Worm (Caenorhabditis elegans) whole organism, young adult: ENCODE measurements around the gene F22D3.4.

Experiments used
- B0336.3 ChIP-seq: fragments of 200-800 bp; sonication (Bioruptor generic); IDR thresholded peaks from 2 replicates; pipeline ENCODE4 v1.3.6; 2022; ENCODE audit warnings: missing genetic modification characterization, missing compliant biosample characterization
- D2030.7 ChIP-seq: fragments of 200-800 bp; sonication (Bioruptor generic); IDR thresholded peaks from 2 replicates; pipeline ENCODE4 v1.3.6; 2022; ENCODE audit warnings: missing genetic modification reagents, missing genetic modification characterization, missing compliant biosample characterization
- F33H1.4 ChIP-seq: fragments of 200-800 bp; sonication (Bioruptor generic); IDR thresholded peaks from 2 replicates; pipeline ENCODE4 v1.3.6; 2022; ENCODE audit warnings: missing genetic modification reagents, missing genetic modification characterization, missing compliant biosample characterization
- F37B4.10 ChIP-seq: fragments of 200-800 bp; sonication (Bioruptor generic); IDR thresholded peaks from 2 replicates; pipeline ENCODE4 v1.3.6; 2022; ENCODE audit warnings: missing genetic modification characterization, missing compliant biosample characterization
- F55B11.4 ChIP-seq: sonication (generic microtip); optimal IDR thresholded peaks from 2 replicates; lab custom pipeline; 2016; ENCODE audit warnings: missing compliant biosample characterization, missing genetic modification characterization, borderline replicate concordance; ENCODE audit not compliant: insufficient read depth
- F57A8.1 ChIP-seq: fragments of 200-800 bp; sonication (Bioruptor generic); optimal IDR thresholded peaks from 2 replicates; lab custom pipeline; 2018; ENCODE audit warnings: mild to moderate bottlenecking, missing genetic modification characterization, moderate library complexity, missing compliant biosample characterization
- T26A5.8 ChIP-seq: sonication (generic microtip); optimal IDR thresholded peaks from 2 replicates; lab custom pipeline; 2016; ENCODE audit warnings: missing genetic modification characterization, missing compliant biosample characterization
- akir-1 ChIP-seq: fragments of 200-800 bp; sonication (Bioruptor generic); optimal IDR thresholded peaks from 2 replicates; lab custom pipeline; 2018; ENCODE audit warnings: mild to moderate bottlenecking, missing genetic modification characterization, moderate library complexity, missing compliant biosample characterization
- ama-1 ChIP-seq, 3 experiments: fragments of 150-350 bp in 1 of 3; sonication (generic microtip) in 2 of 3; optimal IDR thresholded peaks; 2 replicates each; lab custom pipeline; 2014 to 2018; ENCODE audit warnings: missing biosample characterization in 2 of 3, missing genetic modification characterization in 2 of 3, missing genetic modification reagents in 2 of 3
- aptf-2 ChIP-seq: fragments of 200-800 bp; sonication (Bioruptor generic); conservative IDR thresholded peaks from 2 replicates; pipeline ENCODE4 v1.3.6; 2022; ENCODE audit warnings: missing genetic modification reagents, missing genetic modification characterization, missing compliant biosample characterization
- attf-5 ChIP-seq: fragments of 200-800 bp; sonication (Bioruptor generic); optimal IDR thresholded peaks from 2 replicates; lab custom pipeline; 2018; ENCODE audit warnings: mild to moderate bottlenecking, missing genetic modification characterization, missing compliant biosample characterization
- attf-6 ChIP-seq: fragments of 200-800 bp; sonication (Bioruptor generic); IDR thresholded peaks from 2 replicates; pipeline ENCODE4 v1.3.6; 2022; ENCODE audit warnings: missing genetic modification reagents, missing genetic modification characterization, missing compliant biosample characterization
- cebp-1 ChIP-seq, 2 experiments: fragments of 200-800 bp in 1 of 2; sonication (Bioruptor generic) in 1 of 2; sonication (generic microtip) in 1 of 2; IDR thresholded peaks in 1 of 2; optimal IDR thresholded peaks in 1 of 2; 2 replicates each; pipeline versions ENCODE4 v1.3.6 to Lab custom; 2017 to 2022; ENCODE audit warnings: missing compliant biosample characterization in 2 of 2, missing genetic modification characterization in 2 of 2, mild to moderate bottlenecking in 1 of 2, missing genetic modification reagents in 1 of 2, moderate library complexity in 1 of 2
- ceh-27 ChIP-seq: fragments of 200-800 bp; sonication (Bioruptor generic); optimal IDR thresholded peaks from 2 replicates; lab custom pipeline; 2018; ENCODE audit warnings: mild to moderate bottlenecking, missing genetic modification characterization, moderate library complexity, missing compliant biosample characterization
- dpff-1 ChIP-seq: sonication (generic microtip); optimal IDR thresholded peaks from 2 replicates; lab custom pipeline; 2017; ENCODE audit warnings: mild to moderate bottlenecking, missing genetic modification characterization, missing compliant biosample characterization
- dpl-1 ChIP-seq: fragments of 150-350 bp; optimal IDR thresholded peaks from 2 replicates; lab custom pipeline; 2014; ENCODE audit warnings: missing biosample characterization, missing genetic modification reagents, missing genetic modification characterization
- ets-4 ChIP-seq: fragments of 200-800 bp; sonication (Bioruptor generic); optimal IDR thresholded peaks from 2 replicates; lab custom pipeline; 2018; ENCODE audit warnings: mild to moderate bottlenecking, missing genetic modification characterization, missing compliant biosample characterization
- fkh-3 ChIP-seq: sonication (generic microtip); optimal IDR thresholded peaks from 2 replicates; lab custom pipeline; 2016; ENCODE audit warnings: mild to moderate bottlenecking, missing genetic modification characterization, missing compliant biosample characterization
- hmg-1.2 ChIP-seq: fragments of 200-800 bp; sonication (Bioruptor generic); IDR thresholded peaks from 2 replicates; pipeline ENCODE4 v1.3.6; 2022; ENCODE audit warnings: missing genetic modification reagents, missing genetic modification characterization, missing compliant biosample characterization
- hrde-1 ChIP-seq: sonication (generic microtip); optimal IDR thresholded peaks from 2 replicates; lab custom pipeline; 2016; ENCODE audit warnings: missing genetic modification characterization, mild to moderate bottlenecking, missing compliant biosample characterization, moderate library complexity, missing genotype, missing genetic modification reagents, borderline replicate concordance
- lag-1 ChIP-seq: fragments of 200-800 bp; sonication (Bioruptor generic); IDR thresholded peaks from 2 replicates; pipeline ENCODE4 v1.3.6; 2022; ENCODE audit warnings: missing genetic modification reagents, missing genetic modification characterization, missing compliant biosample characterization
- let-607 ChIP-seq, 2 experiments: fragments of 200-800 bp in 1 of 2; sonication (Bioruptor generic) in 1 of 2; sonication (generic microtip) in 1 of 2; optimal IDR thresholded peaks; 2 replicates each; lab custom pipeline; 2016 to 2018; ENCODE audit warnings: mild to moderate bottlenecking in 2 of 2, missing compliant biosample characterization in 2 of 2, missing genetic modification characterization in 2 of 2, moderate library complexity in 2 of 2, missing genotype in 1 of 2
- lin-35 ChIP-seq, 3 experiments: fragments of 150-350 bp in 2 of 3; sonication (generic microtip) in 1 of 3; optimal IDR thresholded peaks; 2 replicates each; lab custom pipeline; 2014 to 2018; ENCODE audit warnings: missing biosample characterization in 3 of 3, missing genetic modification characterization in 3 of 3, missing genetic modification reagents in 3 of 3
- lin-40 ChIP-seq: sonication (generic microtip); optimal IDR thresholded peaks from 2 replicates; lab custom pipeline; 2016; ENCODE audit warnings: missing genetic modification characterization, mild to moderate bottlenecking, missing compliant biosample characterization, missing genotype, missing genetic modification reagents
- lir-1 ChIP-seq: fragments of 200-800 bp; sonication (Bioruptor generic); conservative IDR thresholded peaks from 2 replicates; pipeline ENCODE4 v1.3.6; 2022; ENCODE audit warnings: missing genetic modification reagents, missing genetic modification characterization, missing compliant biosample characterization
- lsl-1 ChIP-seq: fragments of 200-800 bp; sonication (Bioruptor generic); optimal IDR thresholded peaks from 2 replicates; lab custom pipeline; 2018; ENCODE audit warnings: mild to moderate bottlenecking, missing genetic modification characterization, moderate library complexity, missing compliant biosample characterization
- lsy-27 ChIP-seq: sonication (generic microtip); optimal IDR thresholded peaks from 2 replicates; lab custom pipeline; 2017; ENCODE audit warnings: missing genetic modification characterization, mild to moderate bottlenecking, missing compliant biosample characterization, antibody characterized with exemption, missing genotype, borderline replicate concordance; ENCODE audit not compliant: insufficient read depth
- madf-3 ChIP-seq: fragments of 200-800 bp; sonication (Bioruptor generic); IDR thresholded peaks from 2 replicates; pipeline ENCODE4 v1.3.6; 2022; ENCODE audit warnings: missing genetic modification reagents, missing genetic modification characterization, missing compliant biosample characterization
- madf-6 ChIP-seq: fragments of 200-800 bp; sonication (Bioruptor generic); IDR thresholded peaks from 2 replicates; pipeline ENCODE4 v1.3.6; 2022; ENCODE audit warnings: missing genetic modification reagents, missing genetic modification characterization, missing compliant biosample characterization
- mcd-1 ChIP-seq: fragments of 200-800 bp; sonication (Bioruptor generic); IDR thresholded peaks from 2 replicates; pipeline ENCODE4 v1.3.6; 2022; ENCODE audit warnings: missing genetic modification reagents, missing genetic modification characterization, missing compliant biosample characterization
- nfya-2 ChIP-seq: fragments of 200-800 bp; sonication (Bioruptor generic); IDR thresholded peaks from 2 replicates; pipeline ENCODE4 v1.3.6; 2022; ENCODE audit warnings: missing genetic modification reagents, missing genetic modification characterization, missing compliant biosample characterization
- nhr-120 ChIP-seq: fragments of 200-800 bp; sonication (Bioruptor generic); IDR thresholded peaks from 2 replicates; pipeline ENCODE4 v1.3.6; 2022; ENCODE audit warnings: missing genetic modification characterization, missing compliant biosample characterization
- nhr-179 ChIP-seq: sonication (generic microtip); optimal IDR thresholded peaks from 2 replicates; lab custom pipeline; 2016; ENCODE audit warnings: mild to moderate bottlenecking, missing genetic modification characterization, missing compliant biosample characterization
- nhr-27 ChIP-seq: fragments of 200-800 bp; sonication (Bioruptor generic); optimal IDR thresholded peaks from 2 replicates; lab custom pipeline; 2018; ENCODE audit warnings: mild to moderate bottlenecking, missing genetic modification characterization, moderate library complexity, missing compliant biosample characterization
- nhr-80 ChIP-seq: sonication (generic microtip); optimal IDR thresholded peaks from 2 replicates; lab custom pipeline; 2016; ENCODE audit warnings: missing genetic modification characterization, missing compliant biosample characterization
- pha-4 ChIP-seq: fragments of 150-350 bp; sonication (generic microtip); optimal IDR thresholded peaks from 2 replicates; lab custom pipeline; 2014; ENCODE audit warnings: missing biosample characterization, missing genetic modification reagents, missing genetic modification characterization
- repo-1 ChIP-seq: sonication (generic microtip); optimal IDR thresholded peaks from 2 replicates; lab custom pipeline; 2017; ENCODE audit warnings: mild to moderate bottlenecking, missing genetic modification characterization, missing compliant biosample characterization
- snpc-1.1 ChIP-seq: sonication (generic microtip); optimal IDR thresholded peaks from 2 replicates; lab custom pipeline; 2017; ENCODE audit warnings: missing genetic modification characterization, mild to moderate bottlenecking, missing compliant biosample characterization, antibody characterized with exemption, moderate library complexity, missing genotype, missing genetic modification reagents; ENCODE audit not compliant: insufficient read depth
- somi-1 ChIP-seq: fragments of 200-800 bp; sonication (Bioruptor generic); optimal IDR thresholded peaks from 2 replicates; lab custom pipeline; 2018; ENCODE audit warnings: mild to moderate bottlenecking, missing genetic modification characterization, missing compliant biosample characterization
- sptf-2 ChIP-seq: fragments of 200-800 bp; sonication (Bioruptor generic); optimal IDR thresholded peaks from 2 replicates; lab custom pipeline; 2018; ENCODE audit warnings: mild to moderate bottlenecking, missing genetic modification characterization, missing compliant biosample characterization
- tbx-9 ChIP-seq: sonication (generic microtip); optimal IDR thresholded peaks from 2 replicates; lab custom pipeline; 2016; ENCODE audit warnings: borderline replicate concordance, missing genetic modification characterization, inconsistent platforms, missing compliant biosample characterization
- ztf-6 ChIP-seq: fragments of 200-800 bp; sonication (Bioruptor generic); IDR thresholded peaks from 2 replicates; pipeline ENCODE4 v1.3.6; 2022; ENCODE audit warnings: missing genetic modification reagents, missing genetic modification characterization, missing compliant biosample characterization

Gene F22D3.4

ce11 chrII:6934729-6935128, 7.3 kb upstream of the F22D3.4 start:
- TF ChIP-seq lin-40 (no peak), hrde-1 (no peak), ama-1 (optimal IDR thresholded peaks at IDR 0.05; lab: Kevin White, UChicago) (no peak), ama-1 (GFP tag; optimal IDR thresholded peaks at IDR 0.05; lab: Kevin White, UChicago) (no peak), nhr-120 (GFP tag; lab: Robert Waterston, UW) (no peak), repo-1 (tag; lab: Kevin White, UChicago) (no peak), F33H1.4 (no peak), T26A5.8 (no peak), madf-6 (GFP tag; lab: Robert Waterston, UW) (no peak), fkh-3 (tag; lab: Kevin White, UChicago) (no peak), dpff-1 (no peak), ztf-6 (GFP tag; lab: Robert Waterston, UW) (no peak), F55B11.4 (no peak), akir-1 (GFP tag; lab: Kevin White, UChicago) (no peak)

DNA sequence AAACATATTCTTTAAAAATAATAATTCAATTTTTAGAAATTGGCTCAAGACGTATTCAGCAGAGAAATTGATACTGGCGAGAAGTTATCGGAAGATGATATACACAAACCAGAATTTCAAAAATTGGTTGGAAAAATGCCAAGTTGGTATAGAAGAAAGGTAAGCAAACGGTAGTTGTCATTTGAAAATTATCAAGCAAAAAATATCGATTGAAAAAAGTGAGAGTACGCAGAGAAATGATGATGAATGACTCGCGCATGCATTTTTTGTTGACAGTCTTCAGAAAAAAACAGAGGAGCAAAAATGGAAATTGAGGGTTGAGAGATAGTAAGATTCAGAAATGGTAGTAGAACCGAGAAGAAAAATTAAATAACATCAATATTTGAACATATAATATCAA, 5.6 kb upstream of the F22D3.4 start:
- TF ChIP-seq nfya-2 (GFP tag; lab: Robert Waterston, UW) = no peak
- TF ChIP-seq nhr-80 = peak; percentile 11

DNA sequence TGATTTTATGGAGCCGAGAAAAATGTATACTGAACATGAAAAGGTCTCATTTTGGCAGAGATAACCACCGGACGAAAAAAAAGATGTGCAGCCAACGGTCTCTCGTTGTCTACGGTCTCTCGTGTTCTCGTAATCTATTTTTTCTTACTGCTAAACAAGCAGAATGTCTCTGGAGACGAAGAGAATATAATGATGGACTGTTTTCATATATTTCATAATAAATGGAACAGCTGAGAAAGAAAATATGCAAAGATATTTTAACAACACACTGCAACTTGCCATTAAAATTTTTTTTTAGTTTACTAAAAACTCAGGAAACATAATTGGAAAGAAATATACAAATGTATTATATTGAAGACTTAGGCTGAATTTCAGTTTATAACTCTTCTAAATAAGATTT, 2.7 kb upstream of the F22D3.4 start:
- TF ChIP-seq ceh-27 (GFP tag; lab: Kevin White, UChicago) (no peak), hmg-1.2 (GFP tag; lab: Robert Waterston, UW) (peak; percentile 17; the same call in 1 of the 2 replicates), cebp-1 (GFP tag; IDR thresholded peaks at IDR 0.05; lab: Robert Waterston, UW) (no peak), cebp-1 (tag; optimal IDR thresholded peaks at IDR 0.05; lab: Kevin White, UChicago) (peak; percentile 61), nhr-80 (peak; percentile 10)

DNA sequence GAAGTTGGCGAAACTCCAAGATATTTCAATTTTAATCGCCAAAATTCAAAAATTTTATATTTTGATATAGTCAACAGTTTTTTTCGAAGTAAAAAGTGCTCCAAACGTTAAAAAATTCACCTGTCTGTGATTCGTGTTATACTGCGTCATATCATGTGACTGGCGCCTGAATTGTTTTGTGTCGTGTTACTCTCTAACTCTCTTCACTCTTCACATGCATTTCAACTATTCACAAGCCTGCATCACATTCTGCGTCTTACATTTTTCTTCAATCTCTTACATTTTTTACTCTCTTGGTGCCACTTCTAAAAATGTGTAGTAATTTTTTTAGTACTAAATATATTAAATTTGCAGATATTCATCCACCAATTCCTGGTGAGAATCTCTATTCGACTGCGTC, 1.0 kb upstream of the F22D3.4 start, which contains the start of gene flcn-1:
Gene flcn-1 (plus strand): TSS at position 348 of the 400 bp plus-strand sequence.
- TF ChIP-seq ceh-27 (GFP tag; lab: Kevin White, UChicago) = peak; percentile 17
- TF ChIP-seq lsl-1 (GFP tag; lab: Kevin White, UChicago) = no peak
- no peak for TF ChIP-seq snpc-1.1
- TF ChIP-seq nhr-80 = peak; percentile 2
- no peak for TF ChIP-seq lag-1
- TF ChIP-seq madf-3 = no peak
- TF ChIP-seq lsy-27 (tag; lab: Kevin White, UChicago) = no peak
- TF ChIP-seq sptf-2 (GFP tag; lab: Kevin White, UChicago) = no peak
- TF ChIP-seq dpl-1 (GFP tag; lab: Kevin White, UChicago) = no peak
- TF ChIP-seq let-607 (tag; optimal IDR thresholded peaks at IDR 0.05; lab: Kevin White, UChicago) = no peak
- no peak for TF ChIP-seq ets-4
- no peak for TF ChIP-seq nhr-120 (GFP tag; lab: Robert Waterston, UW)
- TF ChIP-seq hmg-1.2 (GFP tag; lab: Robert Waterston, UW) = peak; percentile 62; the same call in 1 of the 2 replicates
- no peak for TF ChIP-seq aptf-2
- TF ChIP-seq somi-1 (GFP tag; lab: Kevin White, UChicago) = no peak
- no peak for TF ChIP-seq mcd-1 (GFP tag; lab: Robert Waterston, UW)
- TF ChIP-seq cebp-1 (GFP tag; IDR thresholded peaks at IDR 0.05; lab: Robert Waterston, UW) = no peak
- TF ChIP-seq cebp-1 (tag; optimal IDR thresholded peaks at IDR 0.05; lab: Kevin White, UChicago) = peak; percentile 38
- no peak for TF ChIP-seq tbx-9 (tag; lab: Kevin White, UChicago)
- no peak for TF ChIP-seq pha-4 (tag; lab: Kevin White, UChicago)
- peak in 1 of 3 experiments; percentile 44 for TF ChIP-seq lin-35 (GFP tag; optimal IDR thresholded peaks at IDR 0.05; lab: Kevin White, UChicago)
- no peak for TF ChIP-seq nhr-179
- TF ChIP-seq nhr-27 (tag; lab: Kevin White, UChicago) = no peak
- no peak for TF ChIP-seq F37B4.10 (GFP tag; lab: Robert Waterston, UW)
- no peak for TF ChIP-seq F57A8.1 (GFP tag; lab: Kevin White, UChicago)
- TF ChIP-seq attf-6 (GFP tag; lab: Robert Waterston, UW) = no peak
- TF ChIP-seq D2030.7 (GFP tag; lab: Robert Waterston, UW) = no peak
- TF ChIP-seq attf-5 = peak; percentile 22
- no peak for TF ChIP-seq repo-1 (tag; lab: Kevin White, UChicago)
- no peak for TF ChIP-seq lir-1 (GFP tag; lab: Robert Waterston, UW)
- TF ChIP-seq B0336.3 (GFP tag; lab: Robert Waterston, UW) = no peak
